Fruit fly (Drosophila melanogaster): ENCODE results near the gene Fbxl4.

dm6 chrX:14209209-14209781 lies 28.4 kb downstream of the Fbxl4 start:
- TF ChIP-seq Pif1A (GFP tag; optimal IDR thresholded peaks at IDR 0.05) (no peak), CG14655 (GFP tag; optimal IDR thresholded peaks at IDR 0.05) (peak; percentile 2), Snoo (tag; optimal IDR thresholded peaks at IDR 0.05) (no peak), CG12605 (GFP tag; IDR thresholded peaks at IDR 0.05) (no peak), rn (GFP tag; IDR thresholded peaks at IDR 0.05) (no peak), CG8159 (tag; optimal IDR thresholded peaks at IDR 0.05) (no peak), Pif1B (GFP tag; optimal IDR thresholded peaks at IDR 0.05) (no peak), EcR (GFP tag; optimal IDR thresholded peaks at IDR 0.05) (no peak), CG32121 (GFP tag; IDR thresholded peaks at IDR 0.05) (no peak), CG13204 (GFP tag; optimal IDR thresholded peaks at IDR 0.05) (no peak), CG10348 (GFP tag; IDR thresholded peaks at IDR 0.05) (no peak), CG15710 (tag; optimal IDR thresholded peaks at IDR 0.05) (no peak)

Measured in whole organism, pupa.